Fruit fly (Drosophila melanogaster) whole organism, wandering third instar larva: Measurements from ENCODE around the gene AnxB9.

Source experiments
- Abd-B ChIP-seq: fragments of >200 bp; optimal IDR thresholded peaks from 2 replicates; lab custom pipeline; 2017; ENCODE audit warnings: missing biosample characterization, missing genetic modification characterization
- CG32264 ChIP-seq: fragments of 200-800 bp; sonication (Bioruptor generic); optimal IDR thresholded peaks from 2 replicates; lab custom pipeline; 2016; ENCODE audit warnings: missing biosample characterization, missing genetic modification characterization
- CG9705 ChIP-seq: fragments of 200-800 bp; sonication (Bioruptor generic); optimal IDR thresholded peaks from 2 replicates; lab custom pipeline; 2018; ENCODE audit warnings: missing biosample characterization, mild to moderate bottlenecking, missing genetic modification characterization
- CrebA ChIP-seq: fragments of 200-800 bp; sonication (Bioruptor generic); optimal IDR thresholded peaks from 2 replicates; lab custom pipeline; 2016; ENCODE audit warnings: missing biosample characterization, mild to moderate bottlenecking, missing genetic modification characterization, borderline replicate concordance
- Dif ChIP-seq: fragments of 200-275, 200-300 bp; sonication (Bioruptor generic); optimal IDR thresholded peaks from 2 replicates; lab custom pipeline; 2018; ENCODE audit warnings: missing biosample characterization, missing genetic modification characterization; ENCODE audit not compliant: partially characterized antibody
- GATAd ChIP-seq: sonication (Bioruptor generic); optimal IDR thresholded peaks from 2 replicates; lab custom pipeline; 2016; ENCODE audit warnings: missing biosample characterization, missing genetic modification characterization
- HLH106 ChIP-seq: fragments of 200-800 bp; optimal IDR thresholded peaks from 3 replicates; lab custom pipeline; 2019; ENCODE audit warnings: missing biosample characterization, mild to moderate bottlenecking, missing genetic modification characterization, moderate library complexity
- Hnf4 ChIP-seq: fragments of 200-800 bp; sonication (Bioruptor generic); optimal IDR thresholded peaks from 2 replicates; lab custom pipeline; 2016; ENCODE audit warnings: missing biosample characterization, mild to moderate bottlenecking, missing genetic modification characterization
- Hr78 ChIP-seq: fragments of >200 bp; optimal IDR thresholded peaks from 2 replicates; lab custom pipeline; 2017; ENCODE audit warnings: missing biosample characterization, missing genetic modification characterization
- Hr83 ChIP-seq: fragments of 200-300 bp; sonication (Bioruptor generic); optimal IDR thresholded peaks from 2 replicates; lab custom pipeline; 2016; ENCODE audit warnings: missing biosample characterization, mild to moderate bottlenecking, missing genetic modification characterization, moderate library complexity; ENCODE audit not compliant: poor library complexity, severe bottlenecking
- Jra ChIP-seq: sonication (Bioruptor generic); optimal IDR thresholded peaks from 2 replicates; lab custom pipeline; 2016; ENCODE audit warnings: missing biosample characterization, missing genetic modification characterization
- Mio ChIP-seq: sonication (Bioruptor generic); optimal IDR thresholded peaks from 2 replicates; lab custom pipeline; 2016; ENCODE audit warnings: missing biosample characterization, missing genetic modification characterization
- Myc ChIP-seq: fragments of >200 bp; optimal IDR thresholded peaks from 2 replicates; lab custom pipeline; 2017
- N ChIP-seq: fragments of >200 bp; optimal IDR thresholded peaks from 2 replicates; lab custom pipeline; 2018; ENCODE audit warnings: missing biosample characterization, missing external identifiers, missing genetic modification characterization
- Rel ChIP-seq, 2 experiments: fragments of 200-800 bp; sonication (Bioruptor generic) in 1 of 2; optimal IDR thresholded peaks; 2 replicates in 1 of 2; 3 replicates in 1 of 2; lab custom pipeline; 2016 to 2019; ENCODE audit warnings: mild to moderate bottlenecking in 2 of 2, missing biosample characterization in 2 of 2, missing genetic modification characterization in 2 of 2, moderate library complexity in 1 of 2
- Sp1 ChIP-seq: fragments of 200-800 bp; sonication (Bioruptor generic); optimal IDR thresholded peaks from 3 replicates; lab custom pipeline; 2019; ENCODE audit warnings: missing biosample characterization, mild to moderate bottlenecking, missing genetic modification characterization, moderate library complexity
- Vsx2 ChIP-seq: fragments of 200-300, 225-300 bp; sonication (Bioruptor generic); optimal IDR thresholded peaks from 2 replicates; lab custom pipeline; 2018; ENCODE audit warnings: missing biosample characterization, missing genetic modification characterization; ENCODE audit not compliant: partially characterized antibody
- br ChIP-seq: fragments of 200-800 bp; sonication (Bioruptor generic); optimal IDR thresholded peaks from 2 replicates; lab custom pipeline; 2016; ENCODE audit warnings: missing biosample characterization, missing genetic modification characterization
- brk ChIP-seq: fragments of 200-800 bp; sonication (Bioruptor generic); optimal IDR thresholded peaks from 2 replicates; lab custom pipeline; 2016; ENCODE audit warnings: missing biosample characterization, mild to moderate bottlenecking, missing genetic modification characterization
- dl ChIP-seq, 2 experiments: fragments of 175-275, 200-275 bp in 1 of 2; fragments of 200-275 bp in 1 of 2; sonication (Bioruptor generic); optimal IDR thresholded peaks; lab custom pipeline; 2018; ENCODE audit warnings: mild to moderate bottlenecking in 2 of 2, missing biosample characterization in 2 of 2, missing genetic modification characterization in 2 of 2, moderate library complexity in 2 of 2; ENCODE audit not compliant: partially characterized antibody in 2 of 2, insufficient read depth in 1 of 2
- dmrt93B ChIP-seq: fragments of 200-800 bp; sonication (Bioruptor generic); optimal IDR thresholded peaks from 2 replicates; lab custom pipeline; 2018; ENCODE audit warnings: missing biosample characterization, mild to moderate bottlenecking, missing genetic modification characterization
- dsf ChIP-seq: sonication (Bioruptor generic); optimal IDR thresholded peaks from 2 replicates; lab custom pipeline; 2016; ENCODE audit warnings: missing biosample characterization, missing genetic modification characterization, borderline replicate concordance
- ey ChIP-seq: fragments of 200-800 bp; sonication (Bioruptor generic); optimal IDR thresholded peaks from 2 replicates; lab custom pipeline; 2016; ENCODE audit warnings: missing biosample characterization, missing genetic modification characterization
- fru ChIP-seq: fragments of 200-800 bp; sonication (Bioruptor generic); optimal IDR thresholded peaks from 3 replicates; lab custom pipeline; 2016; ENCODE audit warnings: missing biosample characterization, mild to moderate bottlenecking, missing genetic modification characterization
- h ChIP-seq: fragments of 200-800 bp; sonication (Bioruptor generic); optimal IDR thresholded peaks from 3 replicates; lab custom pipeline; 2016; ENCODE audit warnings: missing biosample characterization, mild to moderate bottlenecking, missing genetic modification characterization
- psq ChIP-seq: fragments of 200-800 bp; sonication (Bioruptor generic); optimal IDR thresholded peaks from 3 replicates; lab custom pipeline; 2017; ENCODE audit warnings: missing biosample characterization, mild to moderate bottlenecking, missing genetic modification characterization, moderate library complexity
- sage ChIP-seq: fragments of 200-800 bp; sonication (Bioruptor generic); optimal IDR thresholded peaks from 2 replicates; lab custom pipeline; 2016; ENCODE audit warnings: missing biosample characterization, mild to moderate bottlenecking, missing genetic modification characterization
- sv ChIP-seq: fragments of 200-800 bp; sonication (Bioruptor generic); optimal IDR thresholded peaks from 3 replicates; lab custom pipeline; 2016; ENCODE audit warnings: missing biosample characterization, missing genetic modification characterization
- tai ChIP-seq: sonication (Bioruptor generic); optimal IDR thresholded peaks from 2 replicates; lab custom pipeline; 2016; ENCODE audit warnings: missing biosample characterization, missing genetic modification characterization
- usp ChIP-seq: fragments of >200 bp; optimal IDR thresholded peaks from 2 replicates; lab custom pipeline; 2017; ENCODE audit warnings: missing biosample characterization, missing genetic modification characterization
- woc ChIP-seq: sonication (Bioruptor generic); optimal IDR thresholded peaks from 2 replicates; lab custom pipeline; 2016; ENCODE audit warnings: missing biosample characterization, mild to moderate bottlenecking, missing genetic modification characterization

The AnxB9 gene

DNA sequence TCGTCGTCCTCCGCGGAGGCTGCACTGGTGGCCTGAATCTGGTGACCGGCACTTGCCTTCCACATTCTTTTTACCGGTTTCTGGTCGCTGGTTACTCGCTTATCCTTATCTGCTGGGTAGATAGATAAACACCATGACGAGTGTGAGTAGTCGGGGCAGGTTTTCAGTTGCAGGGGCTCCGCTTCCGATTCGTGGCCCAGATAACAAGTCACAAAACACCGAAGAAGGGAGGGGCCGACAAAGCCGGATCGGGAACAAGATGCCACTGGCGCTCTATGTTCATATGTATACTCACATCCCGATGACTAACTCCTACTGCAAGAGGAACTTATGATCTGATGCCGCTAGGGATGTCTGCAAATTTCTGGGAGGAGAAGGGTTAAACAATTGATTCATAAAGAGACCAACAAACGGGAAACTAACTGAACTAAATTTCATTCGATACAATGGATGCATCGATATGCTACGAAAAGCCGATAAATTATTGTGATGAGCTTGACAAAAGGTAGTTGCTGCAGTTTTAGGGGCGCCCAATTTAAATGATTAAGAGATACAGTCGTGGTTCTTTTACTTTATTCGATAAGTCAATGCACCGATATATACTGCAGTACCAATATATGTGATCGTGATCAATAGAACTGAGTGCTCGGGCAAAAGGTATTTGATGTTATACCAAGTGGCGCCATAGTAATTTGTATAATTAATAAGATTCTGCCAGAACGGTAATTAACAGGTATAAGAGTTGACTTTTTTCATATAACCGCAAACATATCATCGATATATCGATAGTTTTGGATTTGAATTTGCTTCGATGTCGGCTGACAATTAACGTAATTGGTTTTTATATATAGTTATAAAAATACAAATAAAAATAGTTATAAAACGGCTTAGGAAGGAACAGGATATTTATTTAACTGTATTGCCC, 779 bp upstream of the AnxB9 start, which contains the start of gene Cortactin:
TSS of gene Cortactin (minus strand) at position 472 of the 925 bp plus-strand sequence.
- peak; percentile 4 to 44 for TF ChIP-seq dl (GFP tag; optimal IDR thresholded peaks at IDR 0.05; lab: Kevin White, UChicago; ENCODE audit: insufficient read depth in 1 of 2, partially characterized antibody in 2 of 2)
- peak; percentile 91 for TF ChIP-seq Dif (GFP tag; lab: Kevin White, UChicago)
- no peak for TF ChIP-seq HLH106 (tag; lab: Kevin White, UChicago)
- TF ChIP-seq Hr83 = peak; percentile 10
- peak; percentile 27 for TF ChIP-seq Jra (GFP tag; lab: Kevin White, UChicago)
- peak; percentile 37 for TF ChIP-seq Myc
- TF ChIP-seq GATAd (GFP tag; lab: Kevin White, UChicago) = no peak
- TF ChIP-seq Mio (GFP tag; lab: Kevin White, UChicago) = no peak
- TF ChIP-seq Hnf4 = peak; percentile 11
- TF ChIP-seq, all 38 proteins: peak for 6

DNA sequence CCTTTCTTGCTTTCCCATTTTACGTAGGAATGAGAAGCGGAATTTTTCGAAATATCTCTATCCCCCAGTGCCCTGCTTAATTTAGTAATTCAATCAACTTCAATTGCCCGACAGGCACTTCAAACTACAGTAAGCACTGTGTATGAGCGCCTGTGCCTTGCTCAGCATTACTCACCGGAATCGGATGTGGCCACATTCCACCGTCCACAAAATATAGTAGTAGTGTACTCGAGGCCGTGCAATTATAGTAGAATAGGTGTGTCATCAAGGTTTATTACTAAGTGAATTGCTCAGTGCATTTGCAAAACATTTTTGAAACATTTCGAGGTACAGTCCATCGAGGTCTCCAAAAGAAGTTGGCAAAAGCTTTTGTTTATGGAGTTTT, 647 bp downstream of the AnxB9 start:
- TF ChIP-seq CG9705 (no peak), h (GFP tag; lab: Kevin White, UChicago) (no peak), usp (no peak), woc (GFP tag; lab: Kevin White, UChicago) (no peak), Jra (GFP tag; lab: Kevin White, UChicago) (no peak), Sp1 (GFP tag; lab: Kevin White, UChicago) (no peak), ey (GFP tag; lab: Kevin White, UChicago) (no peak)

DNA sequence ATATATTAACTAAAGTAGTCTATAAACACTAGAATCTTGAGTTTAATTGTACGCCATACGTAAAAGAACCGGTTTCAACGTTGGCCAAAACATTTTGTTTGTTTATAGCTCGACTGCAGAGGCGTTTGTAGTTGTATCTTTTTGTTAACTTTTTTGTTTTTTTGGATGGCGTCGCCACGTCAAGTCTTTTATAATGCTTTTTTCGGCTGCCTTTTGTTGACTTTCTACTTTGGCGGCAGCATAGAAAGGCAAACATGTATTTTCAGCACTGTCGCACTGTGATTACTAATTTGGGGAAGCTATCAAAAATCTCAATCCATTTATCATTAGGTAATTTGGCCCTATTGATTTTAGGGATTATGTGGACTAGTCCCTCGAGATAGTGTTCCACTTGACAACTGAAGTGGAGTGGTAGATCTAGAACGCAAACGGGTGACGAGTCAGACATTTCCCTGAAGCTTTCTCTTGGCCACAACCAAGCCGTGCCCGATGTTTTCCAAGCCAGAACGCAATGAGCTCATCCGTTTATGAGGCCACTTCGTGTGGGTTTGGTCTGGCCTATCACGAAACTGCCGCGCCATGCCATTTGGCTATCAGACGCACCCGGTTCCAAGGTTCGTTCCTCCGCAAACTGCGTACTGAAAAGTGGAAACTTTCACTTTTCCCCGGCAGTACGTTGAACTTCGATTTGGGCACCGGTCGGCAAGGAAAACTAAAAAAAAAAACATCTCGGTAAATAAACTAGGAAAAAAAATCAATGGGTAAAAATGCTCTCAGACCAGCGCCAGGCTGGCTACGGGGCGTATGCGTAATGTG, 1.6 kb downstream of the AnxB9 start:
- no peak for TF ChIP-seq fru (GFP tag; lab: Kevin White, UChicago)
- TF ChIP-seq Sp1 (GFP tag; lab: Kevin White, UChicago) = no peak
- no peak for TF ChIP-seq dmrt93B (GFP tag; lab: Kevin White, UChicago)
- TF ChIP-seq, all 38 proteins: peak for 0

DNA sequence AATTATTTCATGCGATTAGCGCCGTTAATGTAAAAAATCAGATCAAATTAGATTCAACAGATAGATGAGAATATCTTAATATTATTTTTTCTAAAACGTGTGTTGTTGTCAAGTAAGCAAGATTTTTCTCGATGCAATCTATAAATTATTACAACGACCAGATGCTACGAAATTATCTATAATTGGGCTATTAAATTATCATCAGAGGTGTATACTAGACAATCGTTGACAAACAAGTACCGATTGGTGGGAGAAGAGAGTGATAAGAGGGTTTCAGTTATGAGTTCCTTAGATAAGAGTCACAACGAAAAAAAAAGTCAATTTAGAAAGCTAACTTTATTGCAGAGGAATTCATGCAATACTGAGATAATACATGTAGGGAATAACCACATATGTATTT, 2.5 kb downstream of the AnxB9 start:
- TF ChIP-seq br (GFP tag; lab: Kevin White, UChicago) (peak; percentile 34), N (GFP tag; lab: Kevin White, UChicago) (no peak)

DNA sequence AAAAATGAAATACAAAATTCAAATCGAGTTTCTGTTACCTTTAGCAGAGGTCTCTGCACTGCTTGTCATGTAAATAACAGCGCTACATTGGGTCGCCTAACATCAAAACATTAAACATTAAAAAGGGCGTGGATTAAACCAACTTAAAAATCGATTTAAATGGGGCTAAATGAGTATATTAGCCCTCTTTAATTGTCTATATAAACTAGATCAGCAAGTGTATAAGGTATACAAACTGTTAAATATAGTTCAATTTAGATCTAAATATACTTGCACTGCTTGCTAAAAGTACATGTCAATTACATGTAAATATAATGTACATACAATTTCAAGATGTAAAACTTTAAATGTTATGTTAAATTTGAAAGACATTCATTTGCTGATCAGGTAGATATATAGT, 4.7 kb downstream of the AnxB9 start:
- TF ChIP-seq CG32264 (GFP tag; lab: Kevin White, UChicago) (no peak), Rel (GFP tag; optimal IDR thresholded peaks at IDR 0.05; lab: Kevin White, UChicago) (no peak), Rel (tag; optimal IDR thresholded peaks at IDR 0.05; lab: Kevin White, UChicago) (no peak), Myc (peak; percentile 17)

DNA sequence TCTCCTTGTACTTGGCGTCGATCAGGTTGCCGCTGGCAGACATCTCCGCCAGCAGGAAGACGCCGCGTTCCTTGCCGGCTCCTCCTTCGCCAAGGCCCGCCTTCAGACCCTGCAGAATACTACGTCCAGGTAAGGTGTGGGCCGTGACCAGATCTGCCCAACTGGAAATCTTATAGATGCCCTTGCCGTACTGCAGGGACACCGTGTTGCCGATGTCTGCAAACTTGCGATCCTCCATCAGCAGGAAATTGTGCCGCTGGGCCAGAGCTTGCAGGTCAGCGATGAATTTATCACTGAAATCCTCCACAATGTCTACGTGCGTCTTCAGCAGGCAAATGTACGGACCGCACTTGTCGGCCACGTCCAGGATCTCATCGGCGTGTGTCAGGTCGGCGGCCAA, 6.3 kb downstream of the AnxB9 start:
- no peak for TF ChIP-seq fru (GFP tag; lab: Kevin White, UChicago)
- no peak for TF ChIP-seq Vsx2 (GFP tag; lab: Kevin White, UChicago)
- no peak for TF ChIP-seq psq

DNA sequence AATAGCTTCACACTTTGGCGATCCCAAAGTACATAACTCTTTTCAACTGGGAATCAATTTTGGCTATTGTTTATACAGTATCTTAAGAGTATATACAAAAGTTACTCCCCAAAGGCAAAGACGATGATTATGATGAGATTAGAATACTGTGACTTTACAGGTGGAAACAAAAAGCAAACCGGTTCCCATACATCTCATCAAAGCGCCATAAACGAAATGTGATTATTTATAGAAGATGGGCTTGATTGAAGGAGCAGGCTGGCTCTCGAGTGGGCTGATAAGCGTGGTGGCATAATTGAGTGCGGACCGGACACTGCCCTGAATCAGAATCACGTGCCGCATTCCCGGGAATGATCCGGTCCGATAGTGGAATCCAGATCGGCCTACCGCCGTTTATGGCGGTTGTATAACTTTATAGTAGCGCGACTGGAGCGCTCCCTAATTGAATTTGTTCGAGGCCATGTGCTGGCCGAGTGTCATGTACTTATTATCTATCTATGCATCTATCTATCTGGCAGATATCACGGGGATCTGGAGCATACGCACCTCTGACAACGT, 7.0 kb downstream of the AnxB9 start:
- TF ChIP-seq fru (GFP tag; lab: Kevin White, UChicago) (no peak), br (GFP tag; lab: Kevin White, UChicago) (no peak), Abd-B (no peak), CrebA (GFP tag; lab: Kevin White, UChicago) (no peak), ey (GFP tag; lab: Kevin White, UChicago) (no peak), sage (no peak), psq (no peak), Myc (no peak), N (GFP tag; lab: Kevin White, UChicago) (no peak), Hr83 (no peak), sv (no peak), Sp1 (GFP tag; lab: Kevin White, UChicago) (no peak), Jra (GFP tag; lab: Kevin White, UChicago) (no peak), Hr78 (no peak), brk (no peak), HLH106 (tag; lab: Kevin White, UChicago) (no peak), Vsx2 (GFP tag; lab: Kevin White, UChicago) (no peak), dsf (no peak), tai (GFP tag; lab: Kevin White, UChicago) (no peak)
- TF ChIP-seq, all 38 proteins: peak for 0
